Worm (Caenorhabditis elegans) whole organism, mixed stage, embryonic: ENCODE measurements around the gene idpb-4.

Experiments
- elt-1 ChIP-seq: sonication (generic microtip); optimal IDR thresholded peaks from 2 replicates; lab custom pipeline; 2017; ENCODE audit warnings: missing genetic modification characterization, mild to moderate bottlenecking, missing compliant biosample characterization, antibody characterized with exemption, moderate library complexity, borderline replicate concordance; ENCODE audit not compliant: insufficient read depth
- nhr-28 ChIP-seq: fragments of 150-350 bp; optimal IDR thresholded peaks from 2 replicates; lab custom pipeline; 2014; ENCODE audit warnings: missing biosample characterization, missing genetic modification characterization

- TF ChIP-seq elt-1 (peak; percentile 64), nhr-28 (tag; lab: Kevin White, UChicago) (no peak)
These were observed 19.8 kb downstream of the idpb-4 start for ce11 chrII:8717579-8717978.
